Worm (Caenorhabditis elegans) whole organism, young adult: ENCODE measurements around the gene pges-2.

Source experiments
- F33H1.4 ChIP-seq: fragments of 200-800 bp; sonication (Bioruptor generic); IDR thresholded peaks from 2 replicates; pipeline ENCODE4 v1.3.6; 2022; ENCODE audit warnings: missing genetic modification reagents, missing genetic modification characterization, missing compliant biosample characterization
- egl-18 ChIP-seq: fragments of 200-800 bp; sonication (Bioruptor generic); IDR thresholded peaks from 2 replicates; pipeline ENCODE4 v1.3.6; 2022; ENCODE audit warnings: missing genetic modification reagents, missing genetic modification characterization, missing compliant biosample characterization
- fkh-3 ChIP-seq: sonication (generic microtip); optimal IDR thresholded peaks from 2 replicates; lab custom pipeline; 2016; ENCODE audit warnings: mild to moderate bottlenecking, missing genetic modification characterization, missing compliant biosample characterization
- nhr-90 ChIP-seq: sonication (generic microtip); optimal IDR thresholded peaks from 2 replicates; lab custom pipeline; 2016; ENCODE audit warnings: missing genotype, mild to moderate bottlenecking, missing genetic modification characterization, missing compliant biosample characterization
- pha-4 ChIP-seq: fragments of 150-350 bp; sonication (generic microtip); optimal IDR thresholded peaks from 2 replicates; lab custom pipeline; 2014; ENCODE audit warnings: missing biosample characterization, missing genetic modification reagents, missing genetic modification characterization
- ztf-28 ChIP-seq: fragments of 200-800 bp; sonication (Bioruptor generic); IDR thresholded peaks from 2 replicates; pipeline ENCODE4 v1.3.6; 2022; ENCODE audit warnings: missing genetic modification reagents, missing genetic modification characterization, missing compliant biosample characterization

DNA sequence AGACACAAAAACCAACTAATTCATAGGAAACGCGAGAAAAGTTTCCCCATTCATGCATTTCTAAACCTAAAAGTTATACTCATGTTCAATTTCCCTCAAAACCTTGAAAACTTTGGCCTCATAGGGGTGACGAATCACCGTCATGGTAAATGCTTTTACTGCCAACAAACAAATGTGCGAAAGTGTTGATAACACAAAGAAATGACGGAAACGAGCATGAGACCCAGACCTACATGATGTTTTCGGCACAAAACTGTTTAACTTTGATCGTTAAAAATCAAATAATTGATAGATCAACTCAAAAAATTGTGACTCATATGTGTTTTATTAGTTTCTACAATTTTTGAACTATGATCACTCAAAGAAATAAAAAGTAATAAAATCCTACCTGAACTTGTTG, 35.7 kb downstream of the pges-2 start:
- TF ChIP-seq F33H1.4 (GFP tag; lab: Robert Waterston, UW) = no peak
- TF ChIP-seq nhr-90 = no peak
- TF ChIP-seq ztf-28 = no peak
- TF ChIP-seq egl-18 (GFP tag; lab: Robert Waterston, UW) = no peak
- TF ChIP-seq pha-4 (tag; lab: Kevin White, UChicago) = no peak
- TF ChIP-seq fkh-3 (tag; lab: Kevin White, UChicago) = no peak
